Fruit fly (Drosophila melanogaster): ENCODE data around the gene MESR6.

The MESR6 gene

dm6 chr3L:19045299-19046025, 47.0 kb upstream of the MESR6 start, which contains the start of gene nkd (continued):
- peak; percentile 82 for TF ChIP-seq psq (GFP tag; optimal IDR thresholded peaks at IDR 0.05)
- TF ChIP-seq OdsH (GFP tag; optimal IDR thresholded peaks at IDR 0.05): peak; percentile 77
- TF ChIP-seq Myc (optimal IDR thresholded peaks at IDR 0.05): peak; percentile 29
- peak; percentile 72 for TF ChIP-seq h (GFP tag; optimal IDR thresholded peaks at IDR 0.05)
- peak; percentile 54 for TF ChIP-seq sage (GFP tag; optimal IDR thresholded peaks at IDR 0.05)
- TF ChIP-seq ey (GFP tag; optimal IDR thresholded peaks at IDR 0.05): peak; percentile 65
- TF ChIP-seq dl (GFP tag; optimal IDR thresholded peaks at IDR 0.05; ENCODE audit: insufficient read depth in 1 of 2, partially characterized antibody in 2 of 2): peak; percentile 66 to 75
- TF ChIP-seq CG9705 (GFP tag; optimal IDR thresholded peaks at IDR 0.05): peak; percentile 41
- peak; percentile 88 for TF ChIP-seq Sp1 (GFP tag; optimal IDR thresholded peaks at IDR 0.05)
- TF ChIP-seq Hnf4 (GFP tag; optimal IDR thresholded peaks at IDR 0.05): peak; percentile 85
- peak; percentile 70 for TF ChIP-seq Hr83 (GFP tag; optimal IDR thresholded peaks at IDR 0.05; ENCODE audit: poor library complexity, severe bottlenecking)
- TF ChIP-seq GATAd (GFP tag; optimal IDR thresholded peaks at IDR 0.05): no peak
- peak; percentile 57 for TF ChIP-seq br (GFP tag; optimal IDR thresholded peaks at IDR 0.05)

DNA sequence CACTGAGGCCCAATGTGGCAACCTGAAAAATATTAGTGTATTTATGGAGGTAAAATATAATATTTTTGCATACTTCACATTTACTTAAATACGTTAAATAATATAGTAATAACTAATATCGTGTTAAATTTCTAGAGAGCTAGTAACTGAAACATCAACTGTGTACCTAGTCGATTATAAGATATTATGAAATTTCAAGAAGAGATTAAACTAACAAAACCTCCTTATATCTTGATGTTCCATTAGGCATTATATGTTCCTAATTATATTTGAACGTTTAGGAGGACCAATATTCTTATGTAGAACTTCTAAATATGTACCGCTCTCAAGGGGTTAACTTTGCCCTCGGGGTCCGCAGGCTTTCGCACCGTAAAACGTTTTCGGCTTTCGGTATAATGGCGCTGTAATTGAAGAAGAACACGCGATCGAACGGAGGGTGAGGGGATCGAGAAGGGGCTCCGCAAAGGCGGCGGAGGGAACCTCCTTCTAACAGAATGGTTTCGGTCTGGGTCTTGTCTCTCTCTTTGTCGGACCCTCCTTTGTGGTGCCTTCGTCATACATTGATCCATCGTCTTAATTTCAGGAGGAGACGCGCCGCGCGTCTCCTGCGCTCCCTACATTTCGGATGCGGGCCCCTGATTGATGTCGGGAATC, 46.0 kb upstream of the MESR6 start:
- peak; percentile 74 for TF ChIP-seq dmrt93B (GFP tag; optimal IDR thresholded peaks at IDR 0.05)
- TF ChIP-seq dl (GFP tag; optimal IDR thresholded peaks at IDR 0.05; ENCODE audit: insufficient read depth in 1 of 2, partially characterized antibody in 2 of 2): no peak
- TF ChIP-seq brk (GFP tag; optimal IDR thresholded peaks at IDR 0.05): peak; percentile 58
- no peak for TF ChIP-seq pan (optimal IDR thresholded peaks at IDR 0.05)
- TF ChIP-seq Hr78 (GFP tag; optimal IDR thresholded peaks at IDR 0.05): no peak
- peak; percentile 63 for TF ChIP-seq tai (GFP tag; optimal IDR thresholded peaks at IDR 0.05)
- peak; percentile 87 for TF ChIP-seq h (GFP tag; optimal IDR thresholded peaks at IDR 0.05)
- peak; percentile 84 for TF ChIP-seq OdsH (GFP tag; optimal IDR thresholded peaks at IDR 0.05)
- TF ChIP-seq CG9705 (GFP tag; optimal IDR thresholded peaks at IDR 0.05): peak; percentile 59
- TF ChIP-seq GATAd (GFP tag; optimal IDR thresholded peaks at IDR 0.05): no peak
- peak; percentile 40 for TF ChIP-seq Jra (GFP tag; optimal IDR thresholded peaks at IDR 0.05)
- TF ChIP-seq ey (GFP tag; optimal IDR thresholded peaks at IDR 0.05): peak; percentile 73
- TF ChIP-seq Sp1 (GFP tag; optimal IDR thresholded peaks at IDR 0.05): peak; percentile 94
- TF ChIP-seq sage (GFP tag; optimal IDR thresholded peaks at IDR 0.05): peak; percentile 59
- TF ChIP-seq lola (GFP tag; optimal IDR thresholded peaks at IDR 0.05): no peak
- peak; percentile 32 for TF ChIP-seq Hnf4 (GFP tag; optimal IDR thresholded peaks at IDR 0.05)
- no peak for TF ChIP-seq N (GFP tag; optimal IDR thresholded peaks at IDR 0.05)
- TF ChIP-seq Abd-B (GFP tag; optimal IDR thresholded peaks at IDR 0.05): no peak
- TF ChIP-seq usp (GFP tag; optimal IDR thresholded peaks at IDR 0.05): no peak
- no peak for TF ChIP-seq Dif (GFP tag; optimal IDR thresholded peaks at IDR 0.05; ENCODE audit: partially characterized antibody)
- no peak for TF ChIP-seq Mio (GFP tag; optimal IDR thresholded peaks at IDR 0.05)
- TF ChIP-seq CG32264 (GFP tag; optimal IDR thresholded peaks at IDR 0.05): peak; percentile 31
- peak in 1 of 2 experiments; percentile 89 for TF ChIP-seq foxo (GFP tag; optimal IDR thresholded peaks at IDR 0.05)
- no peak for TF ChIP-seq dsf (GFP tag; optimal IDR thresholded peaks at IDR 0.05; ENCODE audit: borderline replicate concordance)
- no peak for TF ChIP-seq Hr83 (GFP tag; optimal IDR thresholded peaks at IDR 0.05; ENCODE audit: poor library complexity, severe bottlenecking)
- TF ChIP-seq psq (GFP tag; optimal IDR thresholded peaks at IDR 0.05): peak; percentile 87
- TF ChIP-seq br (GFP tag; optimal IDR thresholded peaks at IDR 0.05): peak; percentile 68
- peak; percentile 74 for TF ChIP-seq woc (GFP tag; optimal IDR thresholded peaks at IDR 0.05)
- TF ChIP-seq fru (GFP tag; optimal IDR thresholded peaks at IDR 0.05): peak; percentile 85
- TF ChIP-seq HLH106 (tag; optimal IDR thresholded peaks at IDR 0.05): peak; percentile 89
- peak; percentile 77 for TF ChIP-seq rgr (GFP tag; optimal IDR thresholded peaks at IDR 0.05)
- TF ChIP-seq Dfd (GFP tag; optimal IDR thresholded peaks at IDR 0.05): no peak
- no peak for TF ChIP-seq CrebA (GFP tag; optimal IDR thresholded peaks at IDR 0.05; ENCODE audit: borderline replicate concordance)
- peak; percentile 17 for TF ChIP-seq Vsx2 (GFP tag; optimal IDR thresholded peaks at IDR 0.05; ENCODE audit: partially characterized antibody)
- TF ChIP-seq Rel (GFP tag; optimal IDR thresholded peaks at IDR 0.05): no peak
- TF ChIP-seq Rel (tag; optimal IDR thresholded peaks at IDR 0.05): peak; percentile 36
- no peak for TF ChIP-seq sv (GFP tag; optimal IDR thresholded peaks at IDR 0.05)
- TF ChIP-seq Myc (optimal IDR thresholded peaks at IDR 0.05): no peak
- no peak for TF ChIP-seq jim (GFP tag; optimal IDR thresholded peaks at IDR 0.05)
